Fruit fly (Drosophila melanogaster) whole organism, wandering third instar larva: ENCODE results near the gene CG9263.

Experiments used
- CG32264 ChIP-seq: fragments of 200-800 bp; sonication (Bioruptor generic); optimal IDR thresholded peaks from 2 replicates; lab custom pipeline; 2016; ENCODE audit warnings: missing biosample characterization, missing genetic modification characterization
- CG9705 ChIP-seq: fragments of 200-800 bp; sonication (Bioruptor generic); optimal IDR thresholded peaks from 2 replicates; lab custom pipeline; 2018; ENCODE audit warnings: missing biosample characterization, mild to moderate bottlenecking, missing genetic modification characterization
- Dfd ChIP-seq: fragments of >200 bp; optimal IDR thresholded peaks from 2 replicates; lab custom pipeline; 2017; ENCODE audit warnings: missing biosample characterization, missing genetic modification characterization
- GATAd ChIP-seq: sonication (Bioruptor generic); optimal IDR thresholded peaks from 2 replicates; lab custom pipeline; 2016; ENCODE audit warnings: missing biosample characterization, missing genetic modification characterization
- HLH106 ChIP-seq: fragments of 200-800 bp; optimal IDR thresholded peaks from 3 replicates; lab custom pipeline; 2019; ENCODE audit warnings: missing biosample characterization, mild to moderate bottlenecking, missing genetic modification characterization, moderate library complexity
- Myc ChIP-seq: fragments of >200 bp; optimal IDR thresholded peaks from 2 replicates; lab custom pipeline; 2017
- br ChIP-seq: fragments of 200-800 bp; sonication (Bioruptor generic); optimal IDR thresholded peaks from 2 replicates; lab custom pipeline; 2016; ENCODE audit warnings: missing biosample characterization, missing genetic modification characterization
- fru ChIP-seq: fragments of 200-800 bp; sonication (Bioruptor generic); optimal IDR thresholded peaks from 3 replicates; lab custom pipeline; 2016; ENCODE audit warnings: missing biosample characterization, mild to moderate bottlenecking, missing genetic modification characterization
- psq ChIP-seq: fragments of 200-800 bp; sonication (Bioruptor generic); optimal IDR thresholded peaks from 3 replicates; lab custom pipeline; 2017; ENCODE audit warnings: missing biosample characterization, mild to moderate bottlenecking, missing genetic modification characterization, moderate library complexity

- no peak for TF ChIP-seq HLH106 (tag; lab: Kevin White, UChicago)
- no peak for TF ChIP-seq fru (GFP tag; lab: Kevin White, UChicago)
- TF ChIP-seq CG9705, result no peak
- TF ChIP-seq psq (GFP tag; lab: Kevin White, UChicago), result no peak
- no peak for TF ChIP-seq Myc (lab: Kevin White, UChicago)
- TF ChIP-seq br (GFP tag; lab: Kevin White, UChicago), result no peak
- TF ChIP-seq CG32264 (GFP tag; lab: Kevin White, UChicago), result no peak
- TF ChIP-seq GATAd (GFP tag; lab: Kevin White, UChicago), result no peak
- no peak for TF ChIP-seq Dfd (GFP tag; lab: Kevin White, UChicago)
These were observed 408 bp downstream of the CG9263 start, which contains the start of gene CG16853 for dm6 chr2L:13541968-13542367.
